Worm (Caenorhabditis elegans) whole organism, young adult: Measurements from ENCODE around the gene R102.11.

Source experiments
- B0019.2 ChIP-seq: fragments of 200-800 bp; sonication (Bioruptor generic); conservative IDR thresholded peaks from 2 replicates; pipeline ENCODE4 v1.3.6; 2022; ENCODE audit warnings: missing genetic modification reagents, missing genetic modification characterization, missing compliant biosample characterization
- C06A6.2 ChIP-seq: fragments of 200-800 bp; sonication (Bioruptor generic); conservative IDR thresholded peaks from 2 replicates; pipeline ENCODE4 v1.3.6; 2022; ENCODE audit warnings: missing genetic modification characterization, missing compliant biosample characterization
- F22D6.2 ChIP-seq: sonication (generic microtip); optimal IDR thresholded peaks from 2 replicates; lab custom pipeline; 2016; ENCODE audit warnings: mild to moderate bottlenecking, missing genetic modification characterization, missing compliant biosample characterization
- F23B12.7 ChIP-seq: sonication (generic microtip); optimal IDR thresholded peaks from 2 replicates; lab custom pipeline; 2017; ENCODE audit warnings: missing genetic modification characterization, mild to moderate bottlenecking, missing compliant biosample characterization, antibody characterized with exemption, moderate library complexity; ENCODE audit not compliant: insufficient read depth
- F57A8.1 ChIP-seq: fragments of 200-800 bp; sonication (Bioruptor generic); optimal IDR thresholded peaks from 2 replicates; lab custom pipeline; 2018; ENCODE audit warnings: mild to moderate bottlenecking, missing genetic modification characterization, moderate library complexity, missing compliant biosample characterization
- T26A5.8 ChIP-seq: sonication (generic microtip); optimal IDR thresholded peaks from 2 replicates; lab custom pipeline; 2016; ENCODE audit warnings: missing genetic modification characterization, missing compliant biosample characterization
- ZK185.1 ChIP-seq: sonication (generic microtip); optimal IDR thresholded peaks from 2 replicates; lab custom pipeline; 2016; ENCODE audit warnings: mild to moderate bottlenecking, missing genetic modification characterization, missing compliant biosample characterization; ENCODE audit not compliant: poor library complexity, severe bottlenecking
- ama-1 ChIP-seq, 3 experiments: fragments of 150-350 bp in 1 of 3; sonication (generic microtip) in 2 of 3; optimal IDR thresholded peaks; 2 replicates each; lab custom pipeline; 2014 to 2018; ENCODE audit warnings: missing biosample characterization in 2 of 3, missing genetic modification characterization in 2 of 3, missing genetic modification reagents in 2 of 3
- atf-7 ChIP-seq: sonication (generic microtip); optimal IDR thresholded peaks from 2 replicates; lab custom pipeline; 2017; ENCODE audit warnings: mild to moderate bottlenecking, missing genetic modification characterization, missing compliant biosample characterization
- ccch-3 ChIP-seq: fragments of 200-800 bp; sonication (Bioruptor generic); optimal IDR thresholded peaks from 2 replicates; lab custom pipeline; 2018; ENCODE audit warnings: mild to moderate bottlenecking, missing genetic modification characterization, missing compliant biosample characterization
- ceh-27 ChIP-seq: fragments of 200-800 bp; sonication (Bioruptor generic); optimal IDR thresholded peaks from 2 replicates; lab custom pipeline; 2018; ENCODE audit warnings: mild to moderate bottlenecking, missing genetic modification characterization, moderate library complexity, missing compliant biosample characterization
- ceh-79 ChIP-seq: sonication (generic microtip); optimal IDR thresholded peaks from 2 replicates; lab custom pipeline; 2017; ENCODE audit warnings: mild to moderate bottlenecking, missing genetic modification characterization, missing compliant biosample characterization
- chd-7 ChIP-seq: sonication (generic microtip); optimal IDR thresholded peaks from 2 replicates; lab custom pipeline; 2016; ENCODE audit warnings: mild to moderate bottlenecking, missing genetic modification characterization, moderate library complexity, missing compliant biosample characterization
- dox-1 ChIP-seq: fragments of 200-800 bp; sonication (Bioruptor generic); IDR thresholded peaks from 2 replicates; pipeline ENCODE4 v1.3.6; 2022; ENCODE audit warnings: missing genetic modification reagents, missing genetic modification characterization, missing compliant biosample characterization
- efl-1 ChIP-seq: fragments of 150-350 bp; optimal IDR thresholded peaks from 2 replicates; lab custom pipeline; 2014; ENCODE audit warnings: missing biosample characterization, missing genetic modification reagents, missing genetic modification characterization
- egl-18 ChIP-seq: fragments of 200-800 bp; sonication (Bioruptor generic); IDR thresholded peaks from 2 replicates; pipeline ENCODE4 v1.3.6; 2022; ENCODE audit warnings: missing genetic modification reagents, missing genetic modification characterization, missing compliant biosample characterization
- gei-17 ChIP-seq: fragments of 200-800 bp; sonication (Bioruptor generic); optimal IDR thresholded peaks from 2 replicates; lab custom pipeline; 2018; ENCODE audit warnings: mild to moderate bottlenecking, missing genetic modification characterization, missing compliant biosample characterization
- lsy-27 ChIP-seq: sonication (generic microtip); optimal IDR thresholded peaks from 2 replicates; lab custom pipeline; 2017; ENCODE audit warnings: missing genetic modification characterization, mild to moderate bottlenecking, missing compliant biosample characterization, antibody characterized with exemption, missing genotype, borderline replicate concordance; ENCODE audit not compliant: insufficient read depth
- madf-8 ChIP-seq: fragments of 200-800 bp; sonication (Bioruptor generic); conservative IDR thresholded peaks from 2 replicates; pipeline ENCODE4 v1.3.6; 2022; ENCODE audit warnings: missing genetic modification reagents, missing genetic modification characterization, missing compliant biosample characterization
- mxl-1 ChIP-seq: sonication (generic microtip); optimal IDR thresholded peaks from 2 replicates; lab custom pipeline; 2016; ENCODE audit warnings: missing genetic modification characterization, missing compliant biosample characterization
- nfya-1 ChIP-seq: sonication (generic microtip); optimal IDR thresholded peaks from 2 replicates; lab custom pipeline; 2017; ENCODE audit warnings: antibody characterized with exemption, missing compliant biosample characterization, missing genetic modification characterization, borderline replicate concordance; ENCODE audit not compliant: insufficient read depth
- pbrm-1 ChIP-seq: fragments of 200-800 bp; sonication (Bioruptor generic); IDR thresholded peaks from 2 replicates; pipeline ENCODE4 v1.3.6; 2022; ENCODE audit warnings: missing genetic modification reagents, missing genetic modification characterization, missing compliant biosample characterization
- sdz-38 ChIP-seq: sonication (generic microtip); optimal IDR thresholded peaks from 2 replicates; lab custom pipeline; 2016; ENCODE audit warnings: missing genotype, missing genetic modification characterization, missing compliant biosample characterization
- sea-2 ChIP-seq: fragments of 200-800 bp; sonication (Bioruptor generic); IDR thresholded peaks from 2 replicates; pipeline ENCODE4 v1.3.6; 2022; ENCODE audit warnings: missing genetic modification characterization, missing compliant biosample characterization
- snpc-1.1 ChIP-seq: sonication (generic microtip); optimal IDR thresholded peaks from 2 replicates; lab custom pipeline; 2017; ENCODE audit warnings: missing genetic modification characterization, mild to moderate bottlenecking, missing compliant biosample characterization, antibody characterized with exemption, moderate library complexity, missing genotype, missing genetic modification reagents; ENCODE audit not compliant: insufficient read depth
- snpc-4 ChIP-seq, 5 experiments: fragments of 150-350 bp in 1 of 5; sonication (generic microtip) in 4 of 5; optimal IDR thresholded peaks; 2 replicates each; lab custom pipeline; 2014 to 2018; ENCODE audit warnings: missing genetic modification characterization in 5 of 5, missing biosample characterization in 3 of 5, antibody characterized with exemption in 2 of 5, mild to moderate bottlenecking in 2 of 5, missing compliant biosample characterization in 2 of 5, missing genotype in 2 of 5, moderate library complexity in 2 of 5, missing genetic modification reagents in 1 of 5
- tbp1 ChIP-seq: fragments of 200-800 bp; sonication (Bioruptor generic); optimal IDR thresholded peaks from 2 replicates; lab custom pipeline; 2018; ENCODE audit warnings: mild to moderate bottlenecking, missing genetic modification characterization, missing compliant biosample characterization
- unc-62 ChIP-seq: fragments of 150-350 bp; optimal IDR thresholded peaks from 2 replicates; lab custom pipeline; 2014; ENCODE audit warnings: missing biosample characterization, missing genetic modification reagents, missing genetic modification characterization
- xnd-1 ChIP-seq: sonication (generic microtip); optimal IDR thresholded peaks from 2 replicates; lab custom pipeline; 2016; ENCODE audit warnings: missing genotype, missing genetic modification reagents, missing genetic modification characterization, missing compliant biosample characterization
- ztf-25 ChIP-seq: fragments of 200-800 bp; sonication (Bioruptor generic); IDR thresholded peaks from 2 replicates; pipeline ENCODE4 v1.3.6; 2022; ENCODE audit warnings: missing genetic modification reagents, missing genetic modification characterization, missing compliant biosample characterization
- ztf-26 ChIP-seq: sonication (generic microtip); optimal IDR thresholded peaks from 2 replicates; lab custom pipeline; 2017; ENCODE audit warnings: missing genetic modification characterization, missing compliant biosample characterization
- ztf-6 ChIP-seq: fragments of 200-800 bp; sonication (Bioruptor generic); IDR thresholded peaks from 2 replicates; pipeline ENCODE4 v1.3.6; 2022; ENCODE audit warnings: missing genetic modification reagents, missing genetic modification characterization, missing compliant biosample characterization

The R102.11 gene

DNA sequence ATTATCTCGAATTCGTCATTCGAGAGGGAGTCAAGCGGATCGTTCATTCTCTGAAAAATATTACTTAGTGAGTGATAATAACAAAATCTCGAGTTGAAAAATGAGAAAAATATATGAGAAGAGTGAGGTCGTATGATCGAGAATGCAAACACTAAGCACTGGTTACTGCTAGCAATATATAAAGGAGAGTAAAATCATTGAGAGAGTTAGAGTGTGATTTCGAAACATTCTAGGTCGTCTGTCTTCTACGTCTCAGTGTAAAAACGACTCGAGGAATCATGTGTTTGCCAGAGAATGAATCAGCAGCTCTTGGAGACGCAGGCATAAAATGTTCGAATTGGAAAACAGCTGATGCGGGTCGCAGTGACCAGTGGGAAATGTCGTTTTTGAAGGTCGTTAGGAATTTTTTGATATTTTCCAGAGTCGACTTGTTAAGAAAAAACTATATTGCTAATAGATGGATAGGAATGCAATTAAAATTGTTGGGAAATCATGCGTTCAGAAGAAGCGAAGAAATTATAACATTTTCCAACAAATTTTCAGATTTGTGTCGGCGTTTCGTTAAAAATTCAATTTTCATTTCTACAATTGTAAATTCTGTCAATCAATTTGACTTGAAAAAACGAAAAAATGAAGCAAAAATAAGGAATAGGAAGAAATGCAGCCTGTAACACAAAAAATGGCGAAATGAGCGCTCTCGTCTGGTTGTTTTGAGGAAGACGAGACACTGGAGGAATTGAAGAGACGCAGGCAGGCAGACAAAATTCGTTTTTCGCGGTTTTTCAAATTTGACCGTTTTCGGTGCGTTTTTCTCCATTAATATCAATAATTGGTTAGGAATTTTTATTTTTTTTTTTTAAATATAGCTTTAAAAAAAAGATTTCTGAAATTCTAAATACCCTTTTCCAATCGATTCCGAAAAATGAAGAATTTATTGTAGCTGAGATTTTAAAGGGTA, 2.3 kb downstream of the R102.11 start, which contains the start of gene allo-1 (continued):
- TF ChIP-seq F22D6.2 (tag; lab: Kevin White, UChicago), result no peak
- no peak for TF ChIP-seq ztf-6 (GFP tag; lab: Robert Waterston, UW)
- peak; percentile 51 for TF ChIP-seq ZK185.1
- no peak for TF ChIP-seq sea-2
- no peak for TF ChIP-seq T26A5.8 (tag; lab: Kevin White, UChicago)
- no peak for TF ChIP-seq egl-18
- peak; percentile 49; the same call in 1 of the 2 replicates for TF ChIP-seq pbrm-1 (GFP tag; lab: Robert Waterston, UW)
- TF ChIP-seq F23B12.7 (tag; lab: Kevin White, UChicago), result no peak
- TF ChIP-seq tbp1 (GFP tag; lab: Kevin White, UChicago), result peak; percentile 44
- TF ChIP-seq snpc-4 (GFP tag; optimal IDR thresholded peaks at IDR 0.05; lab: Kevin White, UChicago), result no peak
- no peak for TF ChIP-seq snpc-4 (tag; optimal IDR thresholded peaks at IDR 0.05; lab: Kevin White, UChicago)
- no peak for TF ChIP-seq mxl-1 (tag; lab: Kevin White, UChicago)
- peak; percentile 28; the same call in 1 of the 2 replicates for TF ChIP-seq dox-1
- TF ChIP-seq gei-17 (GFP tag; lab: Kevin White, UChicago), result no peak
- no peak for TF ChIP-seq atf-7 (tag; lab: Kevin White, UChicago)
- no peak for TF ChIP-seq lsy-27 (tag; lab: Kevin White, UChicago)
- peak; percentile 15 for TF ChIP-seq ceh-27

DNA sequence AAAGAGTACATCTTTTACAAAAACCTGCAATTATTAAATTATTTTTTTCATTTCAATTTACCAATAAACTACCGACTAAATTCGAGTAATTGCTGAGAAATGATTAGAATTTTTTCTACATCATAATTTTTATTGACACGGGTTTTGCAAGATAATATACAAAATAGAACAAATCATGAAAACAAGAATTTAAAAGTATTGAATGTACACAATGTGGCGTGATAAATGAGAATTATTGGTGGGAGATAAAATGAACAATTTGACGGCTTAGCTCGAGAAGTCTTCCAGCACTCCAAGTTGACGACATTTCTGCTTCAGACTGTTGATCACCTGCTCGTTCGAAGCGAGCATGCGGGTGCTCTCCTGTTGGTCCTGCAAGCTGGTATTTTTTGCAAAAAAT, 4.4 kb downstream of the R102.11 start, which contains the start of gene R102.4:
TSS of gene R102.4 (minus strand) at position 101 of the 400 bp plus-strand sequence.
- TF ChIP-seq nfya-1 (tag; lab: Kevin White, UChicago), result no peak
- no peak for TF ChIP-seq tbp1 (GFP tag; lab: Kevin White, UChicago)
- no peak for TF ChIP-seq xnd-1
- TF ChIP-seq F22D6.2 (tag; lab: Kevin White, UChicago), result no peak
- TF ChIP-seq snpc-1.1, result no peak
- no peak for TF ChIP-seq B0019.2 (GFP tag; lab: Robert Waterston, UW)
- TF ChIP-seq ztf-25 (GFP tag; lab: Robert Waterston, UW), result no peak
- no peak for TF ChIP-seq C06A6.2 (GFP tag; lab: Robert Waterston, UW)
- no peak for TF ChIP-seq F57A8.1 (GFP tag; lab: Kevin White, UChicago)
- no peak for TF ChIP-seq ztf-26 (tag; lab: Kevin White, UChicago)
- TF ChIP-seq madf-8 (GFP tag; lab: Robert Waterston, UW), result no peak
- TF ChIP-seq unc-62 (GFP tag; lab: Kevin White, UChicago), result no peak
- no peak for TF ChIP-seq efl-1 (GFP tag; lab: Kevin White, UChicago)
- TF ChIP-seq chd-7 (tag; lab: Kevin White, UChicago), result no peak
- no peak for TF ChIP-seq ccch-3
- no peak for TF ChIP-seq sdz-38 (tag; lab: Kevin White, UChicago)

DNA sequence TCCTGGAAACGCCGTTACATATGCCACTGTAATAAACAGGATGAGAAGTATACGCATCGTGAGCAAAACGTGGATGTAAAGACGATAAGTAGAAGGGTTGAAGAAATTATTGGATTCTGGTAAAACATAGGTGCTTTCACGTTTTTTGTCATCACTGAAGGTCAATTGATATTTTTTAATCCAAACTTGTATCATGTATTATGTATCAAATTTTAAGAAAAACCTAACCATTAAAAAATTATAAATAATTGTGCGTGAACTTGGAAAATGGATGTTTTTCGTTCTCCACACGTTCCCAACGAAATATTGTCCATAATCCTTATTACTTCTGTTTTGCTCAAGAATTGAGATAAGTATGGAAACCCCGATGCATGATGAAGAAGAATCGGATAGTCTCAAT, 9.4 kb downstream of the R102.11 start, which contains the start of gene R102.8:
TSS of gene R102.8 (minus strand) at position 101 of the 400 bp plus-strand sequence.
- TF ChIP-seq ama-1 (optimal IDR thresholded peaks at IDR 0.05; lab: Kevin White, UChicago) (no peak), ama-1 (GFP tag; optimal IDR thresholded peaks at IDR 0.05; lab: Kevin White, UChicago) (no peak), sea-2 (no peak), F57A8.1 (GFP tag; lab: Kevin White, UChicago) (no peak), ceh-79 (tag; lab: Kevin White, UChicago) (no peak)
